Worm (Caenorhabditis elegans) whole organism, early embryonic: ENCODE data around the gene H03E18.2.

ENCODE experiments used
- ama-1 ChIP-seq: fragments of 150-350 bp; optimal IDR thresholded peaks from 2 replicates; lab custom pipeline; 2014
- scrt-1 ChIP-seq: fragments of 200-800 bp; sonication (Bioruptor generic); IDR thresholded peaks from 2 replicates; pipeline ENCODE4 v1.3.6; 2022; ENCODE audit warnings: missing genetic modification characterization, missing compliant biosample characterization
- sea-1 ChIP-seq: fragments of 200-800 bp; sonication (Bioruptor generic); conservative IDR thresholded peaks from 2 replicates; pipeline ENCODE4 v1.3.6; 2022; ENCODE audit warnings: missing genetic modification characterization, missing compliant biosample characterization
- tra-4 ChIP-seq: sonication (generic microtip); optimal IDR thresholded peaks from 2 replicates; lab custom pipeline; 2017; ENCODE audit warnings: missing genetic modification characterization, missing compliant biosample characterization

DNA sequence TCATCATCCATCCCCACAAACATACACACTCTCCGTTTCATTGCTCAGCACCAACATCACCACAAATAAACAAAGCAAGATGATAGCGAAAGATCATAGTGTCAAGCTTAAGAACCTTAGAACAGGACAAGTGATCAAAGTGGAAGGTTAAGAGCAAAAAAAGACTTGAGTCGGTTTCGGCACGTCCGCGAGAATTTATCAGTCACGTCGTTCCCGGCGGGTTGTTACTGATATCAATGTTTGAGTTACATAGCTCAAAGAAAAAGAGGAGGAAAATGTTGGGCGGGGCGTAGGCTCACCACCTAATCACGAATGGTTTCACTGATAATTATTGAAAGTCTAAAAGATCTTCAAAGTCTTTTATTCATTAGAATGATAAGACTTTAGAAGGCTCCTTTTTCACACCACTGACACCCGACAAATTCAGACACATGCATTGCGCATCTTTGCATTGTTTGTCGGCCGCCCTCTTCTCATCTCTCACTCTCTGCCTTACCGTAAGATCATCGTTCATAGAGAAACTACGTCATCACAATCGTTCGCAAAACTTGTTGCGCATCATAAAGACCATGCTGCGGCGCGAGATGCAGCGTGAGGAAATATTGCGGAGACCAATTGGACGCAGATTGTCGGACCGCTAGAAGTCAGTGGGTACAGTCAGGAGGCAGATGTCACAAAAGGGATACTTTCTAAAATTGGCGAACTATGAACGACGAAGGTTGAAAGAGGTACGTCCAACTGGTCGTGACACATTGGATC is 43.1 kb downstream of the H03E18.2 start:
- TF ChIP-seq ama-1 = no peak
- no peak for TF ChIP-seq tra-4 (tag; lab: Kevin White, UChicago)
- TF ChIP-seq sea-1 (GFP tag; lab: Robert Waterston, UW) = no peak
- TF ChIP-seq scrt-1 (GFP tag; lab: Robert Waterston, UW) = no peak
